Worm (Caenorhabditis elegans): ENCODE measurements around the gene F19B10.6.

F19B10.6 gene

DNA sequence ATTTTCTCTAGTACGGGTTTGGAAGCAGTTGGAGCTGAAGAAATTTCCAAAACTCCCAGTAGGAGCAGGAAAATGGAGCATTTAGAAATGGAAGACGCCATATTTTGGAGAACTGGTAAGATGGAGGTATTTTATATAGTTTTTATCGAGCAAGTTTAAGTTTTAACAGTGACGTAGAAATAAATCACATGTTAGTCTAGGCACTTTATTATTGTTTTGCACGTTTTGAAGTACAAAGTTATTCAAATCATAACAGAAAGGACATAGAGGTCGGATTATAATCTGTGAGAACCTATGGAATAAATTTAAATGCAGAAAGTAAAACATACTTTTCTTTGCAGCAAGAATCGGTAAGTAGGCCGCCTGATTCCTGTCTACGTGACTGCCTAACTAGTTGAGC lies at the start of gene F19B10.6:
Gene F19B10.6 (minus strand): TSS at position 101 of the 400 bp plus-strand sequence.
- TF ChIP-seq dao-5 (tag; optimal IDR thresholded peaks at IDR 0.05) (no peak), W03F9.2 (tag; optimal IDR thresholded peaks at IDR 0.05) (no peak), him-1 (tag; optimal IDR thresholded peaks at IDR 0.05) (no peak)

DNA sequence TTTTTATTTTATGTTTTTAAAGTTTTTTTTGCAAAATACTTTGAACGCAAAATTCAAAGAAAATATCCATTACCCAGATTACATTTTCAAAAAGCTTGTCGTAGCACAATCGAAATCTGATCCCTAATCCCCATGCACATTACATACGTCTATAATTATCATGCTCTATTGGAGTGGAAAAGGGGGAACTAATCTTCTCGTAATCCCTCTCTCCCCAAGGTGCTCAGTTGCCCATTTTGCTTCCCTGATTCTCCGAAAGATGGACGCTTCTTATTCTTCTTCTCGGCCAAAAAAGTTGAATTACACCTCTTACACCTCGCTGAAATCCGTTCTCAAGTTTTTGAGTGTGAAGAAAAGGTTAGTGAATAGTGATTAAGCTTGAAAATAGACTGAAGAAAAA lies 47.4 kb upstream of the F19B10.6 start, which contains the start of gene fbxc-53:
Gene fbxc-53 (plus strand): TSS at position 245 of the 400 bp plus-strand sequence.
- TF ChIP-seq dao-5 (tag; optimal IDR thresholded peaks at IDR 0.05) (no peak), him-1 (tag; optimal IDR thresholded peaks at IDR 0.05) (no peak), W03F9.2 (tag; optimal IDR thresholded peaks at IDR 0.05) (no peak)

DNA sequence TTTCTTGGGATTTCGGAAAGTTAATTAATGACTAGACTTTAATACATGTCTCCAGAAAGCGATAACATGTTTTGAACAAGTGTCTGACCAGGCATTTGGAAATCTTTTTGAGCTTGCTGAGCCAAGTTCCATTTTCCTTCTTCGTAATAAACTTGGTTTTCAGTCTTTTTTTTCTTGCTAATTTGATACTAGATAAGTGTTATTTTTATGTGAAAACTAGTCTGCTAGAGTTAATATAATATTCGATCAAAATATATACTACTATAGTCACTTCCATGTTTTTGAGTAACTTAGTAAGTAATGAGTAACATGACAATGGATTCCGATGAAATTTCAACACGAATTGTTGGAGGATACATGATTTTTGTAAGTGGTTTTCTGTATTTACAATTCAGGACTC lies 45.6 kb upstream of the F19B10.6 start, which contains the start of gene srx-110:
Gene srx-110 (plus strand): TSS at position 301 of the 400 bp plus-strand sequence.
- TF ChIP-seq W03F9.2 (tag; optimal IDR thresholded peaks at IDR 0.05) (no peak), him-1 (tag; optimal IDR thresholded peaks at IDR 0.05) (no peak), dao-5 (tag; optimal IDR thresholded peaks at IDR 0.05) (no peak)

ce11 chrII:3705320-3705719 lies 41.6 kb upstream of the F19B10.6 start, which contains the start of gene srx-108:
Gene srx-108, plus strand, starts transcription at chrII:3705620.
- no peak for TF ChIP-seq W03F9.2 (tag; optimal IDR thresholded peaks at IDR 0.05)
- no peak for TF ChIP-seq him-1 (tag; optimal IDR thresholded peaks at IDR 0.05)
- no peak for TF ChIP-seq dao-5 (tag; optimal IDR thresholded peaks at IDR 0.05)

- no peak for TF ChIP-seq dao-5 (tag; optimal IDR thresholded peaks at IDR 0.05)
- TF ChIP-seq him-1 (tag; optimal IDR thresholded peaks at IDR 0.05), result no peak
- TF ChIP-seq W03F9.2 (tag; optimal IDR thresholded peaks at IDR 0.05), result no peak
Measured at ce11 chrII:3701305-3701704, 37.6 kb upstream of the F19B10.6 start, which contains the start of gene srx-105. Gene srx-105, minus strand, starts transcription at chrII:3701405.

DNA sequence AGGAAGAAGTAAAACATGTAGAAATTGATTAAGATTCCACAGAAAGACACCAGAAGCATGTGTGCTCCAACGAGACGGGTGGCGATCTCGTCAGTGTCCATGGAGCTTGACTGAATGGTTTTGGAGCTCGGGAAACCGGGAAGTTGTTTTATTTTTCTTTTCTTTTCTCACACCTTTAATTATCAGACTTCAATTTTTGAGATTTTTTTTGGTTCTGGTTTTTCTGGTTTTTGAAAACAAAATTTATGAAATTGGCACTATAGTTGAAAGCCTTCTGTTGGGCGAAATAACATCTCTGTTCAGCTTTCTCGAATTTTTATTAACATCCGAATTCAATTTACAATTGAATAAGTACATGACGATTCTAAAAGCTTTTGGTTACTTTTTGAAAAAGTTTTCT lies 35.9 kb upstream of the F19B10.6 start, which contains the start of gene srx-104:
Gene srx-104 (minus strand): TSS at position 101 of the 400 bp plus-strand sequence.
- TF ChIP-seq W03F9.2 (tag; optimal IDR thresholded peaks at IDR 0.05), result no peak
- no peak for TF ChIP-seq dao-5 (tag; optimal IDR thresholded peaks at IDR 0.05)
- no peak for TF ChIP-seq him-1 (tag; optimal IDR thresholded peaks at IDR 0.05)

- TF ChIP-seq W03F9.2 (tag; optimal IDR thresholded peaks at IDR 0.05) (no peak), dao-5 (tag; optimal IDR thresholded peaks at IDR 0.05) (no peak), him-1 (tag; optimal IDR thresholded peaks at IDR 0.05) (no peak)
Measured at ce11 chrII:3694664-3695063, 31.0 kb upstream of the F19B10.6 start, which contains the start of gene srx-102. Gene srx-102, minus strand, starts transcription at chrII:3694764.

DNA sequence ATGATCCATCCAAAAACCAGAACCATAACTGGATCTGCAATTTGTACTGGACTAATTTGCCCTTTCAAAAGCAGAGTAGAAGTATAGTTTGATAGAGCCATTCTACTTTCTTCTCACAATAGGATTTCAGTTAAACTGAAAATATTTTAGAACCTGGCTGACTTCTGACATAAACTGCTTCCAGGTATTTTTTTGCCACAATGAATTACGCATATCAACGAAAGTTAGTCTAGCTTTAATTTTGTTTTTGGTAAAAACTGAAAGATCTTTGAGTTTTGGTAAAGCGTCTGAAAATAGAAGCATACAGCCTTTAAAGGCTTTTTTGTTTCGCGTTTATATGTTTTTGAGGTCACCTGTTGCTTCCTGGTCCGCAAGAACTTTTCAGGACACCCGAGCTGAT lies 26.9 kb upstream of the F19B10.6 start, which contains the start of gene srx-101:
Gene srx-101 (minus strand): TSS at position 101 of the 400 bp plus-strand sequence.
- no peak for TF ChIP-seq W03F9.2 (tag; optimal IDR thresholded peaks at IDR 0.05)

DNA sequence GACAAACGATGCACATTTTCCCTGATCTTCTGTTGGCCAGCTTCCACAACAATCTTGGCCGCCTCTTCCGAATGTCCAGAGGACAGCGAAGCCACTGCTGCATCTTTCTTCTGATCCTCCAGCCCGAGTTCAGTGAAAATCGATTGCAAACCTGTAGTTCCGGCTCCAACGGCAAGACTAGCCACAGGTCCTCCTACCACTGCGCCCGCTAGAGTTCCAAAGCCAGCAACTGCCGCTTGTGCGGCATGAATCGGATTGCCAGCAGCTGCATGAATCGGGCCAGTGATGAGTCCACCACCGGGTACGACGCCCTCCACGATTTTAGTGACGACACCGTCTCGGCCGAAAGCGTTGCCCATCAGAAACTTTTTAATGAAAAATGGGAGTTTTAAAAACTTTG lies 24.6 kb upstream of the F19B10.6 start, which contains the start of gene ifas-1:
Gene ifas-1 (minus strand): TSS at position 387 of the 400 bp plus-strand sequence.
- TF ChIP-seq dao-5 (tag; optimal IDR thresholded peaks at IDR 0.05) (no peak), W03F9.2 (tag; optimal IDR thresholded peaks at IDR 0.05) (no peak), him-1 (tag; optimal IDR thresholded peaks at IDR 0.05) (no peak)

DNA sequence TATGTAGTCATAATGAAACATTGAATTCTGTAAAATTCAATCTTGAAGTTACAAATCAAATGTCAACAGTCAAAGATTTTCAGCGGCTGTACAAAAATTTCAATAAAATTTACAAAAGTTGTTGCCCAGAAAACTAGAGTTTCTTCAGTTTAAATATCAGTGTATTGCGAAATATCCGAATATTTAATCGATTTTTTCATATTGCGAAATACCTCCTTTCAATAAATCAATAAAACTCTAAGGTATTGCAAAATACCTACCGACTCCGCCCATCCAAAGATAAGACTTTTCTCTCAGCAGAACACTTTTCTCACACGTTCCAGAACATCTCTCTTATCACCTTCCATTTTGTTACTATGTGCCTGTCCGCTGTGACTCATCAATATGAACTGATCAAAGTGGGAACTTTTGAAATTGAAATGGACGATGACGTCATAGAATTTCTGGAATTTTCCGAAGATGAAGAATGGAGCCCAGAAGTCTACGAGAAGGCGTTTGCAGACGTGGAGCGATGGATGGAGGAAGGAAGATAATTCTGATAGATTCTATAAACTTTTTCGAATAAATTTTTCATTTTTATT lies 20.9 kb upstream of the F19B10.6 start:
- TF ChIP-seq dao-5 (tag; optimal IDR thresholded peaks at IDR 0.05) (no peak), him-1 (tag; optimal IDR thresholded peaks at IDR 0.05) (no peak), W03F9.2 (tag; optimal IDR thresholded peaks at IDR 0.05) (no peak)

DNA sequence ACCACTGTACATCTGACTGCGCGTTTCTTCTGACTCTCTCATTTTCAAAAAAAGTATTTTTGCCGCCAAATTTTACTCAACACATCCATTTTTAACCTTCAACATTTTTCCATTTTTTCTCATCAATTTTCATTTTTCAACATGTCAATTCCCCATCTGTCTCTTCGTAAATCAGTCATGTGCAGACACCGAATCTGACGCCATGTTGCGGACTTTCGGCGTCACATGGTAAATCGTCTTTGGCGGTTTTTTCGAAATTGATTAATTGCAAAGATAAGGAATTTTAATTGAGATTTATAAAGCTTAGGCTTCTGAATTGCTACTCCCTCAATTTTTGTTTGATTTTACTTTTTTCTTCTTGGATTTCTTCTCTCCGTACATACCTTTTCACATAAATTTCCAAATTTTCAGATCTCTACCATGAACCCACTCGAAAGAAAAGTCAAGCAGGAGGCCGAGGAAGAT lies 19.1 kb upstream of the F19B10.6 start, which contains the start of gene F19B10.1:
Gene F19B10.1 (plus strand): TSS at position 415 of the 465 bp plus-strand sequence.
- no peak for TF ChIP-seq dao-5 (tag; optimal IDR thresholded peaks at IDR 0.05)
- peak; percentile 67 for TF ChIP-seq W03F9.2 (tag; optimal IDR thresholded peaks at IDR 0.05)

- TF ChIP-seq dao-5 (tag; optimal IDR thresholded peaks at IDR 0.05), result no peak
- TF ChIP-seq him-1 (tag; optimal IDR thresholded peaks at IDR 0.05), result no peak
Measured at ce11 chrII:3681365-3682083, 17.8 kb upstream of the F19B10.6 start, which contains the start of gene F19B10.10. Gene F19B10.10, minus strand, starts transcription at chrII:3681415.

ce11 chrII:3680366-3680765 lies 16.7 kb upstream of the F19B10.6 start:
- no peak for TF ChIP-seq dao-5 (tag; optimal IDR thresholded peaks at IDR 0.05)
- TF ChIP-seq W03F9.2 (tag; optimal IDR thresholded peaks at IDR 0.05), result no peak
- TF ChIP-seq him-1 (tag; optimal IDR thresholded peaks at IDR 0.05), result no peak

- no peak for TF ChIP-seq him-1 (tag; optimal IDR thresholded peaks at IDR 0.05)
- no peak for TF ChIP-seq dao-5 (tag; optimal IDR thresholded peaks at IDR 0.05)
- TF ChIP-seq W03F9.2 (tag; optimal IDR thresholded peaks at IDR 0.05), result no peak
Measured at ce11 chrII:3678978-3679377, 15.3 kb upstream of the F19B10.6 start.
